Worm (Caenorhabditis elegans): ENCODE data around the gene C17H11.4.

The C17H11.4 gene

DNA sequence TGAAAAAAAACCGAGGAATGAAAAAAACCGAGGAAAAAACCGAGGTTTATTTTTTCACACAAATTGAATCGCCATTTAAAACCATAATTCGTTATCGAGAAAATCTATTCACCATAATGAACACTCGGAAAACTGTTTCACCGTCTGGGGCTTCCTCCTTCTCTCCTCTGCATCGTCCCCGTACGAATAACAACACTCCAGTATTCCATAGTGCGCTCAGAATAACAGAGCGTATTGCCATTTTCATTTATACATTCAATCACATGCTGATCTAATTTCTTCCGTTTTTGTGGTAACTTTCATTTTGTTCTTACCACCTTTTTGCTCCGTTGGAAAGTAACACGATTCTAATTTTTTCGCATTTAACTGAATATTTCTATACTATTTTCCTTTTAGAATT lies 11.9 kb downstream of the C17H11.4 start, which contains the start of gene C17H11.2 (continued):
- TF ChIP-seq unc-62 (GFP tag; optimal IDR thresholded peaks at IDR 0.05) (no peak), dsc-1 (tag; optimal IDR thresholded peaks at IDR 0.05) (no peak), lsy-2 (tag; optimal IDR thresholded peaks at IDR 0.05) (peak in 1 of 2 experiments; percentile 51), lin-15B (tag; optimal IDR thresholded peaks at IDR 0.05) (no peak), nhr-237 (tag; optimal IDR thresholded peaks at IDR 0.05) (no peak), nhr-84 (tag; optimal IDR thresholded peaks at IDR 0.05) (no peak), ces-1 (GFP tag; optimal IDR thresholded peaks at IDR 0.05) (no peak), tbx-2 (tag; optimal IDR thresholded peaks at IDR 0.05) (no peak), nhr-47 (tag; optimal IDR thresholded peaks at IDR 0.05) (no peak), fkh-8 (tag; optimal IDR thresholded peaks at IDR 0.05) (no peak), pax-3 (tag; optimal IDR thresholded peaks at IDR 0.05) (no peak), ztf-4 (tag; optimal IDR thresholded peaks at IDR 0.05) (no peak), aha-1 (tag; optimal IDR thresholded peaks at IDR 0.05) (no peak), fkh-10 (GFP tag; optimal IDR thresholded peaks at IDR 0.05) (no peak), efl-3 (GFP tag; optimal IDR thresholded peaks at IDR 0.05) (no peak), sox-4 (tag; optimal IDR thresholded peaks at IDR 0.05) (no peak), zag-1 (tag; optimal IDR thresholded peaks at IDR 0.05) (no peak), ceh-8 (GFP tag; optimal IDR thresholded peaks at IDR 0.05) (no peak), hlh-17 (GFP tag; optimal IDR thresholded peaks at IDR 0.05; ENCODE audit: borderline replicate concordance) (no peak), ceh-82 (tag; optimal IDR thresholded peaks at IDR 0.05) (peak in 1 of 3 experiments; percentile 2), Y116A8C.19 (tag; optimal IDR thresholded peaks at IDR 0.05; ENCODE audit: borderline replicate concordance) (no peak), nhr-19 (GFP tag; conservative IDR thresholded peaks at IDR 0.05) (no peak), lin-35 (GFP tag; optimal IDR thresholded peaks at IDR 0.05) (peak in 1 of 2 experiments; percentile 45), ztf-11 (tag; optimal IDR thresholded peaks at IDR 0.05) (no peak), C04F5.9 (tag; optimal IDR thresholded peaks at IDR 0.05) (no peak), fos-1 (tag; optimal IDR thresholded peaks at IDR 0.05) (no peak), nhr-20 (tag; optimal IDR thresholded peaks at IDR 0.05) (peak; percentile 2), fkh-4 (tag; optimal IDR thresholded peaks at IDR 0.05; ENCODE audit: borderline replicate concordance) (no peak)

DNA sequence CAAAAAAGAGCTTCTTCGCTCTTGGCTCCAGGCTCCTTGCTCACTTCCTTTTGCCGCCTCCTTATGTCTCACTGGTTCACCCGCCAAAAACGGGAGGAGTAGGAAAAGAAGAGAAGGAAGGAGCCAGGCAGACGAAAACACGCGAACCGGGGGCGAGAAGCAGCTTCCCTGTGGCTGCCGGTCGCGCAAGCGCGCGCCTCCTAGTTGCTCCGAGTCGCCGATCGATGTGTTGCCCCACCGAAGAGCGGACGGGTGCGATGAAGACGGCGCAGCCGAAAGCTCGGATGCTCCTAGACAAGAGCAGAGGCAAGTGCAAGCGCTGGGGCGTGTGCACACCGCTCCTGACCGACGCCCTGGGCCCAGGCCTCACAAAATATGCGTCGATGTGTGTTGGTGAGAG lies 17.9 kb downstream of the C17H11.4 start:
- no peak for TF ChIP-seq nhr-237 (tag; optimal IDR thresholded peaks at IDR 0.05)
- TF ChIP-seq snpc-4 (tag; optimal IDR thresholded peaks at IDR 0.05): no peak
- TF ChIP-seq dpl-1 (GFP tag; optimal IDR thresholded peaks at IDR 0.05): peak in 1 of 3 experiments; percentile 24
- TF ChIP-seq grh-1 (GFP tag; IDR thresholded peaks at IDR 0.05): no peak
- no peak for TF ChIP-seq nhr-11 (tag; optimal IDR thresholded peaks at IDR 0.05)
- no peak for TF ChIP-seq nhr-84 (tag; optimal IDR thresholded peaks at IDR 0.05)
- TF ChIP-seq C16A3.4 (tag; optimal IDR thresholded peaks at IDR 0.05): no peak
- TF ChIP-seq skn-1 (tag; optimal IDR thresholded peaks at IDR 0.05): no peak
- 0 out of 2 replicates have a peak, but pooled peaks have one; percentile 37 for TF ChIP-seq ceh-88 (GFP tag; IDR thresholded peaks at IDR 0.05)
- peak in 1 of 2 experiments; percentile 31 for TF ChIP-seq lsy-2 (tag; optimal IDR thresholded peaks at IDR 0.05)
- TF ChIP-seq nhr-77 (tag; optimal IDR thresholded peaks at IDR 0.05): no peak
- peak; percentile 15 for TF ChIP-seq snu-23 (GFP tag; optimal IDR thresholded peaks at IDR 0.05)
- no peak for TF ChIP-seq zip-4 (GFP tag; optimal IDR thresholded peaks at IDR 0.05)
- no peak for TF ChIP-seq mab-9 (GFP tag; IDR thresholded peaks at IDR 0.05)
- TF ChIP-seq ceh-82 (tag; optimal IDR thresholded peaks at IDR 0.05): peak; percentile 42 to 64 (median 59)
- no peak for TF ChIP-seq Y116A8C.19 (tag; optimal IDR thresholded peaks at IDR 0.05; ENCODE audit: borderline replicate concordance)
- TF ChIP-seq vab-15 (tag; optimal IDR thresholded peaks at IDR 0.05): no peak
- no peak for TF ChIP-seq jun-1 (tag; optimal IDR thresholded peaks at IDR 0.05)
- TF ChIP-seq alr-1 (tag; optimal IDR thresholded peaks at IDR 0.05; ENCODE audit: borderline replicate concordance): no peak
- no peak for TF ChIP-seq ces-1 (GFP tag; optimal IDR thresholded peaks at IDR 0.05)
- TF ChIP-seq hpl-2 (GFP tag; optimal IDR thresholded peaks at IDR 0.05): no peak
- TF ChIP-seq isw-1 (GFP tag; IDR thresholded peaks at IDR 0.05): peak; percentile 24; the same call in 1 of the 2 replicates
- TF ChIP-seq tlp-1 (tag; optimal IDR thresholded peaks at IDR 0.05): no peak
- TF ChIP-seq ceh-8 (GFP tag; optimal IDR thresholded peaks at IDR 0.05): peak; percentile 89
- TF ChIP-seq nhr-85 (tag): no peak
- TF ChIP-seq ceh-90 (tag; optimal IDR thresholded peaks at IDR 0.05): no peak
- no peak for TF ChIP-seq blmp-1 (tag; optimal IDR thresholded peaks at IDR 0.05)
- no peak for TF ChIP-seq hlh-4 (tag; optimal IDR thresholded peaks at IDR 0.05)
- TF ChIP-seq pqm-1 (tag; optimal IDR thresholded peaks at IDR 0.05): no peak
- TF ChIP-seq mef-2 (tag; optimal IDR thresholded peaks at IDR 0.05): no peak
- TF ChIP-seq zag-1 (tag; optimal IDR thresholded peaks at IDR 0.05): no peak
- peak; percentile 88 for TF ChIP-seq lin-14 (GFP tag; optimal IDR thresholded peaks at IDR 0.05)

Data from whole organism, L1 larva.